Worm (Caenorhabditis elegans): ENCODE measurements around the gene T24H7.2.

Gene T24H7.2

DNA sequence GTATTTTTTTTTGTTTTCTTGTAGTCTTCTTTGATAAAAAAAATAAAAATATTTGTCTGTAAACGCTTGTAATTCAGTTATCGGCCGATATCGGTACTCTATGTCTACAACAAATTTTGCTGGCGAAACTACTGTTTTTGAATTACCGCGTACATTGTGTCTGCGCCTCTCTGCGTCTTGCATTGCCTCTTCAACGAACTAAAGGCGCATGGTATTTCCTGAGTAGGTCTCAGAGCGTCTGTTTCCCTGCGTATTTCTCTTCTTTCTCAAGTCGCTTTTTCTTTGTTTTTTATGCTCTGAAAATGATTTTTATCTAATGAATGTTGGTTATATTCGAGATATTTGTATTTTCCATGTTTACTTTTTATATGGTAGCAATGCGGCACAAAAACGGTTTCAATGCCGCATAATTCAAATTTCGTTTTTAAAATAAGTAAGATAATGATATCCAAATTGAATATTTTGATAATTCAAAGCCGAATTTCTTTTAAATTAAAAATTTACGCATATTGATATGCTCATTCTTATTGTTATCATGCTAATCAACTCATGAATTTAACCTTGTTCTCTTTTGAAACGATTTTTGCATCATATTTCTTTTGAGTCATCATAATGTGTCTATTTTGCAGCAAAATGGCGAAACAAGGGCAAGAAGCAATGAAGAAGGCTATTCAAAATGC is 3.8 kb downstream of the T24H7.2 start, which contains the start of gene phb-2 (continued):
- TF ChIP-seq Y105C5A.15 (GFP tag; IDR thresholded peaks at IDR 0.05) (no peak), T20F7.1 (GFP tag; optimal IDR thresholded peaks at IDR 0.05) (peak; percentile 67), skn-1 (tag; optimal IDR thresholded peaks at IDR 0.05) (no peak), hmg-1.1 (GFP tag; IDR thresholded peaks at IDR 0.05) (peak; percentile 77), ZK337.2 (GFP tag; IDR thresholded peaks at IDR 0.05) (no peak), nhr-48 (tag; optimal IDR thresholded peaks at IDR 0.05) (no peak), mep-1 (tag; optimal IDR thresholded peaks at IDR 0.05) (peak; percentile 76), ces-1 (GFP tag; optimal IDR thresholded peaks at IDR 0.05) (no peak), rbr-2 (tag; optimal IDR thresholded peaks at IDR 0.05) (peak; percentile 68), ceh-20 (GFP tag; IDR thresholded peaks at IDR 0.05) (no peak), dmd-6 (GFP tag; IDR thresholded peaks at IDR 0.05) (peak; percentile 38), dve-1 (tag; optimal IDR thresholded peaks at IDR 0.05; ENCODE audit: insufficient read depth) (peak; percentile 50), nhr-11 (tag; optimal IDR thresholded peaks at IDR 0.05) (peak; percentile 41), madf-5 (GFP tag; IDR thresholded peaks at IDR 0.05) (no peak), arid-1 (GFP tag; conservative IDR thresholded peaks at IDR 0.05) (no peak; the same call in 1 of the 2 replicates), lin-1 (GFP tag; IDR thresholded peaks at IDR 0.05) (no peak), vab-7 (GFP tag; IDR thresholded peaks at IDR 0.05) (0 out of 2 replicates have a peak, but pooled peaks have one; percentile 33), egl-27 (tag; optimal IDR thresholded peaks at IDR 0.05) (no peak)

DNA sequence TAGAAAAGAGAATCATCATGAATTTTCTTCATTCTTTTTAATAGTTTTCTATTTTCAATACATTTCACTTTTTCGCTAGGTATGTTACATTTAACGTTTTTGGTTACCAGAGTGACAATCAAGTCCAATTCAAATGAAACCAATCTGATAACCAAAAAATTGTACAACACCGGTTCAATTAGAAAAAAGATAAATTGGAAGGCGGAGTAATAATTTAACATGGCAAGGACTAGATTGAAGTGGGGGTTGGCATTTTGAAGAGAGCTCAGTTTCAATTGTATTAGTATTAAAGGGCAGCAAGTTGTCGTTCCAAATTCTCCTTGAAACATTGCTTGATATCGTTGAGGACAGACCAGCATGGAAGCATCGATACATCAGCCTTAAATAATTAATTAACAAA is 5.6 kb downstream of the T24H7.2 start:
- TF ChIP-seq R02D3.7 (tag; optimal IDR thresholded peaks at IDR 0.05): no peak
- no peak for TF ChIP-seq ceh-44 (GFP tag; IDR thresholded peaks at IDR 0.05)
- no peak for TF ChIP-seq madf-5 (GFP tag; IDR thresholded peaks at IDR 0.05)
- TF ChIP-seq ZK337.2 (GFP tag; IDR thresholded peaks at IDR 0.05): no peak
- no peak for TF ChIP-seq duxl-1 (tag; optimal IDR thresholded peaks at IDR 0.05; ENCODE audit: poor library complexity)
- no peak for TF ChIP-seq daf-19 (GFP tag; conservative IDR thresholded peaks at IDR 0.05)
- no peak for TF ChIP-seq daf-12 (tag; optimal IDR thresholded peaks at IDR 0.05)
- TF ChIP-seq php-3 (GFP tag; IDR thresholded peaks at IDR 0.05): no peak
- TF ChIP-seq mep-1 (tag; optimal IDR thresholded peaks at IDR 0.05): peak; percentile 26
- TF ChIP-seq F26F4.8 (GFP tag; conservative IDR thresholded peaks at IDR 0.05): no peak
- TF ChIP-seq ama-1 (optimal IDR thresholded peaks at IDR 0.05): no peak
- no peak for TF ChIP-seq dpl-1 (GFP tag; optimal IDR thresholded peaks at IDR 0.05)
- TF ChIP-seq attf-4 (tag; optimal IDR thresholded peaks at IDR 0.05): no peak
- TF ChIP-seq zfp-3 (GFP tag; conservative IDR thresholded peaks at IDR 0.05): peak; percentile 69; the same call in 1 of the 2 replicates
- TF ChIP-seq egl-27 (tag; optimal IDR thresholded peaks at IDR 0.05): no peak
- no peak for TF ChIP-seq hlh-30 (tag; optimal IDR thresholded peaks at IDR 0.05; ENCODE audit: insufficient read depth)
- TF ChIP-seq ceh-82 (tag; optimal IDR thresholded peaks at IDR 0.05): no peak
- TF ChIP-seq lin-38 (GFP tag; IDR thresholded peaks at IDR 0.05): peak; percentile 50; the same call in 1 of the 2 replicates
- no peak for TF ChIP-seq fos-1 (tag; optimal IDR thresholded peaks at IDR 0.05)
- no peak for TF ChIP-seq cey-2 (tag; optimal IDR thresholded peaks at IDR 0.05; ENCODE audit: borderline replicate concordance, insufficient read depth)
- TF ChIP-seq snpc-1.2 (GFP tag; IDR thresholded peaks at IDR 0.05): 0 out of 2 replicates have a peak, but pooled peaks have one; percentile 36
- no peak for TF ChIP-seq tag-97 (GFP tag; IDR thresholded peaks at IDR 0.05)
- peak; percentile 20 for TF ChIP-seq nhr-102 (tag; optimal IDR thresholded peaks at IDR 0.05)
- TF ChIP-seq hlh-11 (tag; optimal IDR thresholded peaks at IDR 0.05): no peak
- no peak for TF ChIP-seq lir-3 (tag; optimal IDR thresholded peaks at IDR 0.05)
- TF ChIP-seq gei-8 (GFP tag; optimal IDR thresholded peaks at IDR 0.05): no peak
- TF ChIP-seq aha-1 (tag): peak; percentile 35
- no peak for TF ChIP-seq ceh-32 (tag; optimal IDR thresholded peaks at IDR 0.05; ENCODE audit: poor library complexity)
- TF ChIP-seq lin-39 (tag; optimal IDR thresholded peaks at IDR 0.05): no peak
- TF ChIP-seq aly-2 (tag; optimal IDR thresholded peaks at IDR 0.05): no peak
- TF ChIP-seq hif-1 (tag; optimal IDR thresholded peaks at IDR 0.05): no peak
- TF ChIP-seq unc-130 (GFP tag; optimal IDR thresholded peaks at IDR 0.05): peak; percentile 19
- TF ChIP-seq nhr-76 (tag; optimal IDR thresholded peaks at IDR 0.05): no peak
- no peak for TF ChIP-seq mxl-2 (GFP tag; conservative IDR thresholded peaks at IDR 0.05)
- TF ChIP-seq nhr-11 (tag; optimal IDR thresholded peaks at IDR 0.05): no peak
- no peak for TF ChIP-seq mdl-1 (tag; optimal IDR thresholded peaks at IDR 0.05)
